Worm (Caenorhabditis elegans) whole organism, young adult: ENCODE data around the gene pot-1.

Source experiments
- B0336.3 ChIP-seq: fragments of 200-800 bp; sonication (Bioruptor generic); IDR thresholded peaks from 2 replicates; pipeline ENCODE4 v1.3.6; 2022; ENCODE audit warnings: missing genetic modification characterization, missing compliant biosample characterization
- F57A8.1 ChIP-seq: fragments of 200-800 bp; sonication (Bioruptor generic); optimal IDR thresholded peaks from 2 replicates; lab custom pipeline; 2018; ENCODE audit warnings: mild to moderate bottlenecking, missing genetic modification characterization, moderate library complexity, missing compliant biosample characterization
- Y56A3A.18 ChIP-seq: fragments of 200-800 bp; sonication (Bioruptor generic); IDR thresholded peaks from 2 replicates; pipeline ENCODE4 v1.3.6; 2022; ENCODE audit warnings: missing genetic modification reagents, missing genetic modification characterization, missing compliant biosample characterization
- Y95B8A.8 ChIP-seq: fragments of 200-800 bp; sonication (Bioruptor generic); IDR thresholded peaks from 2 replicates; pipeline ENCODE4 v1.3.6; 2022; ENCODE audit warnings: missing genetic modification reagents, missing genetic modification characterization, missing compliant biosample characterization
- ZK185.1 ChIP-seq: sonication (generic microtip); optimal IDR thresholded peaks from 2 replicates; lab custom pipeline; 2016; ENCODE audit warnings: mild to moderate bottlenecking, missing genetic modification characterization, missing compliant biosample characterization; ENCODE audit not compliant: poor library complexity, severe bottlenecking
- akir-1 ChIP-seq: fragments of 200-800 bp; sonication (Bioruptor generic); optimal IDR thresholded peaks from 2 replicates; lab custom pipeline; 2018; ENCODE audit warnings: mild to moderate bottlenecking, missing genetic modification characterization, moderate library complexity, missing compliant biosample characterization
- ama-1 ChIP-seq, 3 experiments: fragments of 150-350 bp in 1 of 3; sonication (generic microtip) in 2 of 3; optimal IDR thresholded peaks; 2 replicates each; lab custom pipeline; 2014 to 2018; ENCODE audit warnings: missing biosample characterization in 2 of 3, missing genetic modification characterization in 2 of 3, missing genetic modification reagents in 2 of 3
- aptf-3 ChIP-seq: fragments of 200-800 bp; sonication (Bioruptor generic); IDR thresholded peaks from 2 replicates; pipeline ENCODE4 v1.3.6; 2022; ENCODE audit warnings: missing genetic modification characterization, missing compliant biosample characterization
- atf-7 ChIP-seq: sonication (generic microtip); optimal IDR thresholded peaks from 2 replicates; lab custom pipeline; 2017; ENCODE audit warnings: mild to moderate bottlenecking, missing genetic modification characterization, missing compliant biosample characterization
- attf-3 ChIP-seq: fragments of 200-800 bp; sonication (Bioruptor generic); conservative IDR thresholded peaks from 2 replicates; pipeline ENCODE4 v1.3.6; 2022; ENCODE audit warnings: missing genetic modification reagents, missing genetic modification characterization, missing compliant biosample characterization
- attf-5 ChIP-seq: fragments of 200-800 bp; sonication (Bioruptor generic); optimal IDR thresholded peaks from 2 replicates; lab custom pipeline; 2018; ENCODE audit warnings: mild to moderate bottlenecking, missing genetic modification characterization, missing compliant biosample characterization
- ccch-3 ChIP-seq: fragments of 200-800 bp; sonication (Bioruptor generic); optimal IDR thresholded peaks from 2 replicates; lab custom pipeline; 2018; ENCODE audit warnings: mild to moderate bottlenecking, missing genetic modification characterization, missing compliant biosample characterization
- cebp-1 ChIP-seq, 2 experiments: fragments of 200-800 bp in 1 of 2; sonication (Bioruptor generic) in 1 of 2; sonication (generic microtip) in 1 of 2; IDR thresholded peaks in 1 of 2; optimal IDR thresholded peaks in 1 of 2; 2 replicates each; pipeline versions ENCODE4 v1.3.6 to Lab custom; 2017 to 2022; ENCODE audit warnings: missing compliant biosample characterization in 2 of 2, missing genetic modification characterization in 2 of 2, mild to moderate bottlenecking in 1 of 2, missing genetic modification reagents in 1 of 2, moderate library complexity in 1 of 2
- ceh-100 ChIP-seq: fragments of 200-800 bp; sonication (Bioruptor generic); IDR thresholded peaks from 2 replicates; pipeline ENCODE4 v1.3.6; 2022; ENCODE audit warnings: missing genetic modification reagents, missing genetic modification characterization, missing compliant biosample characterization
- efl-1 ChIP-seq: fragments of 150-350 bp; optimal IDR thresholded peaks from 2 replicates; lab custom pipeline; 2014; ENCODE audit warnings: missing biosample characterization, missing genetic modification reagents, missing genetic modification characterization
- egl-18 ChIP-seq: fragments of 200-800 bp; sonication (Bioruptor generic); IDR thresholded peaks from 2 replicates; pipeline ENCODE4 v1.3.6; 2022; ENCODE audit warnings: missing genetic modification reagents, missing genetic modification characterization, missing compliant biosample characterization
- hmg-1.2 ChIP-seq: fragments of 200-800 bp; sonication (Bioruptor generic); IDR thresholded peaks from 2 replicates; pipeline ENCODE4 v1.3.6; 2022; ENCODE audit warnings: missing genetic modification reagents, missing genetic modification characterization, missing compliant biosample characterization
- lag-1 ChIP-seq: fragments of 200-800 bp; sonication (Bioruptor generic); IDR thresholded peaks from 2 replicates; pipeline ENCODE4 v1.3.6; 2022; ENCODE audit warnings: missing genetic modification reagents, missing genetic modification characterization, missing compliant biosample characterization
- lin-40 ChIP-seq: sonication (generic microtip); optimal IDR thresholded peaks from 2 replicates; lab custom pipeline; 2016; ENCODE audit warnings: missing genetic modification characterization, mild to moderate bottlenecking, missing compliant biosample characterization, missing genotype, missing genetic modification reagents
- lin-54 ChIP-seq: fragments of 200-800 bp; sonication (Bioruptor generic); optimal IDR thresholded peaks from 2 replicates; lab custom pipeline; 2018; ENCODE audit warnings: mild to moderate bottlenecking, missing genetic modification characterization, missing compliant biosample characterization
- lsl-1 ChIP-seq: fragments of 200-800 bp; sonication (Bioruptor generic); optimal IDR thresholded peaks from 2 replicates; lab custom pipeline; 2018; ENCODE audit warnings: mild to moderate bottlenecking, missing genetic modification characterization, moderate library complexity, missing compliant biosample characterization
- mcd-1 ChIP-seq: fragments of 200-800 bp; sonication (Bioruptor generic); IDR thresholded peaks from 2 replicates; pipeline ENCODE4 v1.3.6; 2022; ENCODE audit warnings: missing genetic modification reagents, missing genetic modification characterization, missing compliant biosample characterization
- nfya-1 ChIP-seq: sonication (generic microtip); optimal IDR thresholded peaks from 2 replicates; lab custom pipeline; 2017; ENCODE audit warnings: antibody characterized with exemption, missing compliant biosample characterization, missing genetic modification characterization, borderline replicate concordance; ENCODE audit not compliant: insufficient read depth
- nhr-179 ChIP-seq: sonication (generic microtip); optimal IDR thresholded peaks from 2 replicates; lab custom pipeline; 2016; ENCODE audit warnings: mild to moderate bottlenecking, missing genetic modification characterization, missing compliant biosample characterization
- nhr-80 ChIP-seq: sonication (generic microtip); optimal IDR thresholded peaks from 2 replicates; lab custom pipeline; 2016; ENCODE audit warnings: missing genetic modification characterization, missing compliant biosample characterization
- pha-4 ChIP-seq: fragments of 150-350 bp; sonication (generic microtip); optimal IDR thresholded peaks from 2 replicates; lab custom pipeline; 2014; ENCODE audit warnings: missing biosample characterization, missing genetic modification reagents, missing genetic modification characterization
- rec-8 ChIP-seq, 2 experiments: sonication (generic microtip); optimal IDR thresholded peaks; 2 replicates each; lab custom pipeline; 2016; ENCODE audit warnings: mild to moderate bottlenecking in 2 of 2, missing genetic modification characterization in 2 of 2, missing genetic modification reagents in 2 of 2, missing genotype in 2 of 2, missing biosample characterization in 1 of 2, missing compliant biosample characterization in 1 of 2, moderate library complexity in 1 of 2
- repo-1 ChIP-seq: sonication (generic microtip); optimal IDR thresholded peaks from 2 replicates; lab custom pipeline; 2017; ENCODE audit warnings: mild to moderate bottlenecking, missing genetic modification characterization, missing compliant biosample characterization
- snpc-1.1 ChIP-seq: sonication (generic microtip); optimal IDR thresholded peaks from 2 replicates; lab custom pipeline; 2017; ENCODE audit warnings: missing genetic modification characterization, mild to moderate bottlenecking, missing compliant biosample characterization, antibody characterized with exemption, moderate library complexity, missing genotype, missing genetic modification reagents; ENCODE audit not compliant: insufficient read depth
- snpc-4 ChIP-seq, 5 experiments: fragments of 150-350 bp in 1 of 5; sonication (generic microtip) in 4 of 5; optimal IDR thresholded peaks; 2 replicates each; lab custom pipeline; 2014 to 2018; ENCODE audit warnings: missing genetic modification characterization in 5 of 5, missing biosample characterization in 3 of 5, antibody characterized with exemption in 2 of 5, mild to moderate bottlenecking in 2 of 5, missing compliant biosample characterization in 2 of 5, missing genotype in 2 of 5, moderate library complexity in 2 of 5, missing genetic modification reagents in 1 of 5
- tbp1 ChIP-seq: fragments of 200-800 bp; sonication (Bioruptor generic); optimal IDR thresholded peaks from 2 replicates; lab custom pipeline; 2018; ENCODE audit warnings: mild to moderate bottlenecking, missing genetic modification characterization, missing compliant biosample characterization
- unc-130 ChIP-seq: sonication (generic microtip); optimal IDR thresholded peaks from 2 replicates; lab custom pipeline; 2016; ENCODE audit warnings: missing genetic modification reagents, missing genetic modification characterization, missing compliant biosample characterization
- xnd-1 ChIP-seq: sonication (generic microtip); optimal IDR thresholded peaks from 2 replicates; lab custom pipeline; 2016; ENCODE audit warnings: missing genotype, missing genetic modification reagents, missing genetic modification characterization, missing compliant biosample characterization
- zim-3 ChIP-seq: sonication (generic microtip); optimal IDR thresholded peaks from 2 replicates; lab custom pipeline; 2017; ENCODE audit warnings: mild to moderate bottlenecking, missing genetic modification characterization, moderate library complexity, missing compliant biosample characterization
- ztf-22 ChIP-seq: fragments of 200-800 bp; sonication (Bioruptor generic); optimal IDR thresholded peaks from 2 replicates; lab custom pipeline; 2018; ENCODE audit warnings: mild to moderate bottlenecking, missing genetic modification characterization, moderate library complexity, missing compliant biosample characterization
- ztf-26 ChIP-seq: sonication (generic microtip); optimal IDR thresholded peaks from 2 replicates; lab custom pipeline; 2017; ENCODE audit warnings: missing genetic modification characterization, missing compliant biosample characterization

pot-1 gene

ce11 chrIII:7116615-7117252 lies 16.7 kb downstream of the pot-1 start:
- no peak for TF ChIP-seq ztf-22 (GFP tag; lab: Kevin White, UChicago)
- TF ChIP-seq attf-3 (GFP tag; lab: Robert Waterston, UW), result no peak
- no peak for TF ChIP-seq snpc-4 (GFP tag; optimal IDR thresholded peaks at IDR 0.05; lab: Kevin White, UChicago)
- peak in 1 of 4 experiments; percentile 14 for TF ChIP-seq snpc-4 (tag; optimal IDR thresholded peaks at IDR 0.05; lab: Kevin White, UChicago)
- no peak for TF ChIP-seq ztf-26 (tag; lab: Kevin White, UChicago)
- TF ChIP-seq lin-54 (GFP tag; lab: Kevin White, UChicago), result peak; percentile 35
- peak; percentile 79 for TF ChIP-seq hmg-1.2
- no peak for TF ChIP-seq egl-18 (GFP tag; lab: Robert Waterston, UW)
- no peak for TF ChIP-seq cebp-1 (GFP tag; IDR thresholded peaks at IDR 0.05; lab: Robert Waterston, UW)
- TF ChIP-seq cebp-1 (tag; optimal IDR thresholded peaks at IDR 0.05; lab: Kevin White, UChicago), result peak; percentile 72
- no peak for TF ChIP-seq unc-130 (GFP tag; lab: Kevin White, UChicago)
- TF ChIP-seq nhr-80 (tag; lab: Kevin White, UChicago), result peak; percentile 69
- no peak for TF ChIP-seq Y95B8A.8 (GFP tag; lab: Robert Waterston, UW)
- peak; percentile 71 for TF ChIP-seq attf-5 (GFP tag; lab: Kevin White, UChicago)
- no peak for TF ChIP-seq nhr-179 (tag; lab: Kevin White, UChicago)
- peak; percentile 21 for TF ChIP-seq tbp1 (GFP tag; lab: Kevin White, UChicago)
- peak; percentile 46 for TF ChIP-seq lin-40
- TF ChIP-seq mcd-1, result peak; percentile 33; the same call in 1 of the 2 replicates
- peak; percentile 21 for TF ChIP-seq repo-1 (tag; lab: Kevin White, UChicago)
- TF ChIP-seq F57A8.1, result no peak
- no peak for TF ChIP-seq snpc-1.1
- no peak for TF ChIP-seq atf-7 (tag; lab: Kevin White, UChicago)
- TF ChIP-seq ZK185.1 (tag; lab: Kevin White, UChicago), result peak; percentile 21
- no peak for TF ChIP-seq ama-1 (optimal IDR thresholded peaks at IDR 0.05; lab: Kevin White, UChicago)
- no peak for TF ChIP-seq ama-1 (GFP tag; optimal IDR thresholded peaks at IDR 0.05; lab: Kevin White, UChicago)
- no peak for TF ChIP-seq lsl-1 (GFP tag; lab: Kevin White, UChicago)

ce11 chrIII:7114952-7115488 lies 18.5 kb downstream of the pot-1 start, which contains the start of gene nhr-10:
TSS of gene nhr-10 (minus strand) at chrIII:7115438.
- TF ChIP-seq ccch-3 (GFP tag; lab: Kevin White, UChicago) (no peak), ztf-26 (tag; lab: Kevin White, UChicago) (no peak), attf-5 (GFP tag; lab: Kevin White, UChicago) (no peak), pha-4 (tag; lab: Kevin White, UChicago) (no peak), tbp1 (GFP tag; lab: Kevin White, UChicago) (no peak), efl-1 (GFP tag; lab: Kevin White, UChicago) (no peak), xnd-1 (tag; lab: Kevin White, UChicago) (no peak), rec-8 (tag; optimal IDR thresholded peaks at IDR 0.05; lab: Kevin White, UChicago) (no peak), B0336.3 (GFP tag; lab: Robert Waterston, UW) (no peak), zim-3 (tag; lab: Kevin White, UChicago) (no peak), aptf-3 (GFP tag; lab: Robert Waterston, UW) (no peak), ceh-100 (no peak), Y56A3A.18 (GFP tag; lab: Robert Waterston, UW) (no peak), nfya-1 (tag; lab: Kevin White, UChicago) (no peak), lag-1 (GFP tag; lab: Robert Waterston, UW) (no peak), akir-1 (GFP tag; lab: Kevin White, UChicago) (no peak)
